Worm (Caenorhabditis elegans) whole organism, L1 larva: ENCODE data around the gene hrde-2.

ENCODE experiments used
- C16A3.4 ChIP-seq: fragments of 150-350 bp; optimal IDR thresholded peaks from 2 replicates; lab custom pipeline; 2014; ENCODE audit warnings: missing biosample characterization, missing genetic modification characterization
- F16B12.6 ChIP-seq: fragments of 150-350 bp; optimal IDR thresholded peaks from 2 replicates; lab custom pipeline; 2014; ENCODE audit warnings: missing biosample characterization, missing genetic modification characterization
- blmp-1 ChIP-seq: fragments of 150-350 bp; optimal IDR thresholded peaks from 2 replicates; lab custom pipeline; 2014; ENCODE audit warnings: missing biosample characterization, missing genetic modification characterization
- ceh-8 ChIP-seq: fragments of 200-800 bp; sonication (Bioruptor generic); optimal IDR thresholded peaks from 2 replicates; lab custom pipeline; 2018; ENCODE audit warnings: mild to moderate bottlenecking, missing genetic modification characterization, moderate library complexity, missing compliant biosample characterization
- ceh-90 ChIP-seq: sonication (generic microtip); optimal IDR thresholded peaks from 2 replicates; lab custom pipeline; 2016; ENCODE audit warnings: missing genetic modification characterization, missing compliant biosample characterization
- dpl-1 ChIP-seq, 3 experiments: fragments of 150-350 bp in 2 of 3; sonication (generic microtip) in 1 of 3; optimal IDR thresholded peaks; 2 replicates each; lab custom pipeline; 2014 to 2017; ENCODE audit warnings: missing biosample characterization in 3 of 3, missing genetic modification characterization in 3 of 3, missing genetic modification reagents in 3 of 3
- efl-1 ChIP-seq, 4 experiments: fragments of 150-350 bp; optimal IDR thresholded peaks in 3 of 4; peaks in 1 of 4; 1 replicate in 1 of 4; 2 replicates in 3 of 4; lab custom pipeline; 2014; ENCODE audit warnings: missing biosample characterization in 2 of 4, missing genetic modification characterization in 2 of 4, missing genetic modification reagents in 2 of 4
- efl-3 ChIP-seq: fragments of 200-800 bp; sonication (Bioruptor generic); optimal IDR thresholded peaks from 2 replicates; lab custom pipeline; 2018; ENCODE audit warnings: mild to moderate bottlenecking, missing genetic modification characterization, missing compliant biosample characterization
- egl-13 ChIP-seq: sonication (generic microtip); optimal IDR thresholded peaks from 2 replicates; lab custom pipeline; 2016; ENCODE audit warnings: missing genotype, missing genetic modification reagents, missing genetic modification characterization, missing compliant biosample characterization
- egl-27 ChIP-seq, 2 experiments: fragments of 150-350 bp in 1 of 2; sonication (generic microtip); optimal IDR thresholded peaks; 3 replicates each; lab custom pipeline; 2017 to 2018; ENCODE audit warnings: missing biosample characterization in 2 of 2, missing genetic modification characterization in 2 of 2, missing genetic modification reagents in 2 of 2
- elt-3 ChIP-seq, 6 experiments: fragments of 150-350 bp in 1 of 6; sonication (generic microtip); optimal IDR thresholded peaks; 2 replicates each; lab custom pipeline; 2017 to 2018; ENCODE audit warnings: missing biosample characterization in 6 of 6, missing genetic modification characterization in 6 of 6, inconsistent platforms in 1 of 6
- fkh-10 ChIP-seq: sonication (generic microtip); optimal IDR thresholded peaks from 2 replicates; lab custom pipeline; 2017; ENCODE audit warnings: missing biosample characterization, missing genetic modification reagents, missing genetic modification characterization
- fkh-8 ChIP-seq: sonication (generic microtip); optimal IDR thresholded peaks from 2 replicates; lab custom pipeline; 2016; ENCODE audit warnings: mild to moderate bottlenecking, missing genetic modification characterization, missing compliant biosample characterization
- fos-1 ChIP-seq: fragments of 150-350 bp; optimal IDR thresholded peaks from 2 replicates; lab custom pipeline; 2014; ENCODE audit warnings: missing biosample characterization, missing genetic modification characterization
- hlh-17 ChIP-seq: fragments of 200-800 bp; sonication (Bioruptor generic); optimal IDR thresholded peaks from 2 replicates; lab custom pipeline; 2018; ENCODE audit warnings: missing genetic modification characterization, mild to moderate bottlenecking, missing compliant biosample characterization, moderate library complexity, borderline replicate concordance
- hlh-4 ChIP-seq: sonication (generic microtip); optimal IDR thresholded peaks from 2 replicates; lab custom pipeline; 2016; ENCODE audit warnings: mild to moderate bottlenecking, missing genetic modification characterization, missing compliant biosample characterization
- isw-1 ChIP-seq: fragments of 200-800 bp; sonication (Bioruptor generic); IDR thresholded peaks from 2 replicates; pipeline ENCODE4 v1.3.6; 2022; ENCODE audit warnings: missing genetic modification characterization, missing compliant biosample characterization
- lin-35 ChIP-seq, 2 experiments: fragments of 150-350 bp; optimal IDR thresholded peaks; 2 replicates each; lab custom pipeline; 2014; ENCODE audit warnings: missing biosample characterization in 2 of 2, missing genetic modification characterization in 2 of 2, missing genetic modification reagents in 2 of 2
- lin-39 ChIP-seq: fragments of 150-350 bp; optimal IDR thresholded peaks from 2 replicates; lab custom pipeline; 2014; ENCODE audit warnings: missing biosample characterization, missing genetic modification reagents, missing genetic modification characterization
- lir-3 ChIP-seq: sonication (generic microtip); optimal IDR thresholded peaks from 2 replicates; lab custom pipeline; 2016; ENCODE audit warnings: mild to moderate bottlenecking, missing genetic modification characterization, moderate library complexity, missing compliant biosample characterization; ENCODE audit not compliant: poor library complexity
- lsy-2 ChIP-seq, 2 experiments: fragments of 150-350 bp; optimal IDR thresholded peaks; 2 replicates each; lab custom pipeline; 2014; ENCODE audit warnings: missing biosample characterization in 2 of 2, missing genetic modification characterization in 2 of 2
- mab-9 ChIP-seq: fragments of 200-800 bp; sonication (Bioruptor generic); IDR thresholded peaks from 2 replicates; pipeline ENCODE4 v1.3.6; 2022; ENCODE audit warnings: missing genetic modification reagents, missing genetic modification characterization, missing compliant biosample characterization
- mdl-1 ChIP-seq, 2 experiments: fragments of 150-350 bp; optimal IDR thresholded peaks; 2 replicates each; lab custom pipeline; 2014 to 2017; ENCODE audit warnings: missing biosample characterization in 2 of 2, missing genetic modification characterization in 2 of 2, inconsistent platforms in 1 of 2
- mef-2 ChIP-seq: fragments of 150-350 bp; optimal IDR thresholded peaks from 2 replicates; lab custom pipeline; 2014; ENCODE audit warnings: missing biosample characterization, missing genetic modification characterization
- mep-1 ChIP-seq: fragments of 150-350 bp; optimal IDR thresholded peaks from 2 replicates; lab custom pipeline; 2014; ENCODE audit warnings: missing biosample characterization, missing genetic modification characterization
- nhr-11 ChIP-seq: fragments of 150-350 bp; optimal IDR thresholded peaks from 2 replicates; lab custom pipeline; 2014; ENCODE audit warnings: missing biosample characterization, missing genetic modification characterization
- nhr-12 ChIP-seq: sonication (generic microtip); optimal IDR thresholded peaks from 2 replicates; lab custom pipeline; 2017; ENCODE audit warnings: missing biosample characterization, missing genetic modification characterization
- nhr-20 ChIP-seq: sonication (generic microtip); optimal IDR thresholded peaks from 2 replicates; lab custom pipeline; 2016; ENCODE audit warnings: mild to moderate bottlenecking, missing genetic modification characterization, missing compliant biosample characterization
- nhr-76 ChIP-seq: sonication (generic microtip); optimal IDR thresholded peaks from 2 replicates; lab custom pipeline; 2017; ENCODE audit warnings: missing biosample characterization, missing genetic modification characterization
- nhr-77 ChIP-seq: fragments of 150-350 bp; optimal IDR thresholded peaks from 2 replicates; lab custom pipeline; 2014; ENCODE audit warnings: missing biosample characterization, missing genetic modification characterization
- nhr-84 ChIP-seq: sonication (generic microtip); optimal IDR thresholded peaks from 2 replicates; lab custom pipeline; 2017; ENCODE audit warnings: missing biosample characterization, missing genetic modification characterization
- nhr-85 ChIP-seq: sonication (generic microtip); peaks from one replicate; lab custom pipeline; 2016; ENCODE audit warnings: missing genetic modification characterization, inconsistent platforms, missing compliant biosample characterization
- pqm-1 ChIP-seq: sonication (generic microtip); optimal IDR thresholded peaks from 3 replicates; lab custom pipeline; 2017; ENCODE audit warnings: missing biosample characterization, missing genetic modification characterization
- rnt-1 ChIP-seq: sonication (generic microtip); optimal IDR thresholded peaks from 2 replicates; lab custom pipeline; 2016; ENCODE audit warnings: mild to moderate bottlenecking, missing genetic modification characterization, moderate library complexity, missing compliant biosample characterization
- skn-1 ChIP-seq: fragments of 150-350 bp; optimal IDR thresholded peaks from 2 replicates; lab custom pipeline; 2014; ENCODE audit warnings: missing biosample characterization, missing genetic modification characterization
- sox-4 ChIP-seq: sonication (generic microtip); optimal IDR thresholded peaks from 2 replicates; lab custom pipeline; 2016; ENCODE audit warnings: missing genetic modification characterization, missing compliant biosample characterization
- sptf-1 ChIP-seq: fragments of 150-350 bp; optimal IDR thresholded peaks from 2 replicates; lab custom pipeline; 2014; ENCODE audit warnings: missing biosample characterization, missing genetic modification characterization
- sup-37 ChIP-seq: fragments of 200-800 bp; sonication (Bioruptor generic); optimal IDR thresholded peaks from 2 replicates; lab custom pipeline; 2018; ENCODE audit warnings: mild to moderate bottlenecking, missing genetic modification characterization, missing compliant biosample characterization
- swsn-7 ChIP-seq: sonication (generic microtip); optimal IDR thresholded peaks from 2 replicates; lab custom pipeline; 2016; ENCODE audit warnings: missing genetic modification characterization, missing compliant biosample characterization
- unc-30 ChIP-seq: sonication (generic microtip); optimal IDR thresholded peaks from 2 replicates; lab custom pipeline; 2017; ENCODE audit warnings: missing biosample characterization, missing genetic modification characterization
- unc-62 ChIP-seq: fragments of 150-350 bp; optimal IDR thresholded peaks from 2 replicates; lab custom pipeline; 2014; ENCODE audit warnings: missing biosample characterization, missing genetic modification reagents, missing genetic modification characterization
- unc-86 ChIP-seq: sonication (generic microtip); optimal IDR thresholded peaks from 2 replicates; lab custom pipeline; 2016; ENCODE audit warnings: missing genetic modification characterization, missing compliant biosample characterization
- unc-98 ChIP-seq: fragments of 200-800 bp; sonication (Bioruptor generic); IDR thresholded peaks from 2 replicates; pipeline ENCODE4 v1.3.6; 2022; ENCODE audit warnings: missing genetic modification characterization, missing compliant biosample characterization
- xbp-1 ChIP-seq: sonication (generic microtip); optimal IDR thresholded peaks from 2 replicates; lab custom pipeline; 2016; ENCODE audit warnings: missing genetic modification characterization, missing compliant biosample characterization
- ztf-11 ChIP-seq, 2 experiments: sonication (generic microtip); optimal IDR thresholded peaks; 2 replicates each; lab custom pipeline; 2016 to 2017; ENCODE audit warnings: missing genetic modification characterization in 2 of 2, missing biosample characterization in 1 of 2, missing compliant biosample characterization in 1 of 2

hrde-2 gene

ce11 chrV:14978205-14978751 lies 26.6 kb upstream of the hrde-2 start, which contains the start of the genes grd-12 and F02D8.1:
Gene grd-12, plus strand, starts transcription at chrV:14978505.
Gene F02D8.1, minus strand, starts transcription at chrV:14978701.
- no peak for TF ChIP-seq lin-35 (GFP tag; optimal IDR thresholded peaks at IDR 0.05; lab: Kevin White, UChicago)
- no peak for TF ChIP-seq hlh-4
- TF ChIP-seq nhr-11 (tag; lab: Kevin White, UChicago) = no peak
- TF ChIP-seq elt-3 (tag; optimal IDR thresholded peaks at IDR 0.05; lab: Kevin White, UChicago) = no peak
- TF ChIP-seq nhr-12 = no peak
- TF ChIP-seq dpl-1 (GFP tag; optimal IDR thresholded peaks at IDR 0.05; lab: Kevin White, UChicago) = no peak
- no peak for TF ChIP-seq ceh-90 (tag; lab: Kevin White, UChicago)
- no peak for TF ChIP-seq mab-9 (GFP tag; lab: Robert Waterston, UW)
- TF ChIP-seq lsy-2 (tag; optimal IDR thresholded peaks at IDR 0.05; lab: Kevin White, UChicago) = no peak
- TF ChIP-seq nhr-77 = no peak
- TF ChIP-seq C16A3.4 (tag; lab: Kevin White, UChicago) = no peak
- TF ChIP-seq unc-62 (GFP tag; lab: Kevin White, UChicago) = no peak
- no peak for TF ChIP-seq egl-27 (tag; optimal IDR thresholded peaks at IDR 0.05; lab: Kevin White, UChicago)
- TF ChIP-seq sox-4 = no peak
- no peak for TF ChIP-seq mep-1 (tag; lab: Kevin White, UChicago)
- no peak for TF ChIP-seq fkh-10 (GFP tag; lab: Kevin White, UChicago)
- no peak for TF ChIP-seq egl-13 (tag; lab: Kevin White, UChicago)
- no peak for TF ChIP-seq isw-1 (GFP tag; lab: Robert Waterston, UW)
- no peak for TF ChIP-seq mef-2 (tag; lab: Kevin White, UChicago)
- TF ChIP-seq fos-1 (tag; lab: Kevin White, UChicago) = no peak

ce11 chrV:14979937-14980336 lies 25.0 kb upstream of the hrde-2 start, which contains the start of gene xbx-1:
Gene xbx-1, plus strand, starts transcription at chrV:14980237.
- TF ChIP-seq fkh-8 (tag; lab: Kevin White, UChicago) = peak; percentile 19
- TF ChIP-seq hlh-17 = no peak
- TF ChIP-seq egl-27 (tag; optimal IDR thresholded peaks at IDR 0.05; lab: Kevin White, UChicago) = no peak
- TF ChIP-seq nhr-20 (tag; lab: Kevin White, UChicago) = no peak
- TF ChIP-seq, all 84 proteins: peak for 1

ce11 chrV:14984593-14984992 lies 20.3 kb upstream of the hrde-2 start, which contains the start of gene F02D8.4:
Gene F02D8.4, plus strand, starts transcription at chrV:14984893.
- TF ChIP-seq unc-86 (tag; lab: Kevin White, UChicago) = no peak
- no peak for TF ChIP-seq fkh-8 (tag; lab: Kevin White, UChicago)
- TF ChIP-seq blmp-1 = peak; percentile 44
- no peak for TF ChIP-seq efl-3 (GFP tag; lab: Kevin White, UChicago)
- TF ChIP-seq egl-13 (tag; lab: Kevin White, UChicago) = no peak
- no peak for TF ChIP-seq efl-1 (optimal IDR thresholded peaks at IDR 0.05; lab: Kevin White, UChicago)
- peak in 1 of 2 experiments; percentile 51 for TF ChIP-seq efl-1 (GFP tag; optimal IDR thresholded peaks at IDR 0.05 in 1 of 2; lab: Kevin White, UChicago)
- no peak for TF ChIP-seq nhr-76 (tag; lab: Kevin White, UChicago)
- TF ChIP-seq pqm-1 = no peak
- peak; percentile 29 for TF ChIP-seq rnt-1 (tag; lab: Kevin White, UChicago)

- TF ChIP-seq C16A3.4 (tag; lab: Kevin White, UChicago) = peak; percentile 18
- no peak for TF ChIP-seq lir-3 (tag; lab: Kevin White, UChicago)
- no peak for TF ChIP-seq hlh-17
- TF ChIP-seq xbp-1 = peak; percentile 33
- TF ChIP-seq ztf-11 (tag; optimal IDR thresholded peaks at IDR 0.05; lab: Kevin White, UChicago) = no peak
- no peak for TF ChIP-seq lin-39 (tag; lab: Kevin White, UChicago)
- TF ChIP-seq nhr-85 (tag; lab: Kevin White, UChicago) = peak; percentile 4
- no peak for TF ChIP-seq fkh-8 (tag; lab: Kevin White, UChicago)
- no peak for TF ChIP-seq mdl-1 (tag; optimal IDR thresholded peaks at IDR 0.05; lab: Kevin White, UChicago)
- no peak for TF ChIP-seq mef-2 (tag; lab: Kevin White, UChicago)
- TF ChIP-seq skn-1 (tag; lab: Kevin White, UChicago) = peak; percentile 23
- no peak for TF ChIP-seq fos-1 (tag; lab: Kevin White, UChicago)
- TF ChIP-seq sup-37 (GFP tag; lab: Kevin White, UChicago) = no peak
- peak; percentile 12 for TF ChIP-seq unc-86 (tag; lab: Kevin White, UChicago)
- TF ChIP-seq unc-98 = no peak
- TF ChIP-seq sptf-1 = no peak
- TF ChIP-seq mep-1 (tag; lab: Kevin White, UChicago) = no peak
- TF ChIP-seq mab-9 (GFP tag; lab: Robert Waterston, UW) = no peak
- peak in 1 of 6 experiments; percentile 7 for TF ChIP-seq elt-3 (tag; optimal IDR thresholded peaks at IDR 0.05; lab: Kevin White, UChicago)
- peak; percentile 17 for TF ChIP-seq F16B12.6 (tag; lab: Kevin White, UChicago)
- no peak for TF ChIP-seq nhr-84
- TF ChIP-seq swsn-7 (tag; lab: Kevin White, UChicago) = peak; percentile 43
- no peak for TF ChIP-seq ceh-8 (GFP tag; lab: Kevin White, UChicago)
- no peak for TF ChIP-seq unc-30 (tag; lab: Kevin White, UChicago)
- TF ChIP-seq efl-3 (GFP tag; lab: Kevin White, UChicago) = no peak
Measured at ce11 chrV:14990843-14991242, 14.1 kb upstream of the hrde-2 start, which contains the start of the genes cdt-2 and T01C3.2. Gene cdt-2, minus strand, starts transcription at chrV:14991126. Gene T01C3.2, plus strand, starts transcription at chrV:14991168.
